Fruit fly (Drosophila melanogaster): Measurements from ENCODE around the gene CG15353.

CG15353 gene

DNA sequence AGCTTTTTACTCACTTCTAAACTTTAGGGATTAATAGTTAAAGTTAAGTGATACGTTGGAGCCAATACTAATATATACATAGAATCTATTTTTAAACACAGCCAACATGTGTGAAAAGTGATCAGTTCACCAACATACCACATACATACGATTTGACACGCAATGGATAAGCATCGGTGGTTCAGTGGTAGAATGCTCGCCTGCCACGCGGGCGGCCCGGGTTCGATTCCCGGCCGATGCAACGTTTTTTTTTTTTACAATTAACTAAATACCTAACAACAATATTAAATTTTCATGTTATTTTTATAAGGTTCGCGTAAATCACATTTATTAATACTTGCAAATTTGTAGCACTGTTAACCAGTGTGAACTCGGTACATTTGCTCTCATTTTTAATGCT is 24.5 kb upstream of the CG15353 start:
- TF ChIP-seq h (optimal IDR thresholded peaks at IDR 0.05) = no peak
- no peak for TF ChIP-seq Myc (optimal IDR thresholded peaks at IDR 0.05)
- TF ChIP-seq ttk (optimal IDR thresholded peaks at IDR 0.05) = no peak
- no peak for TF ChIP-seq insv (optimal IDR thresholded peaks at IDR 0.05)
- no peak for TF ChIP-seq psq (optimal IDR thresholded peaks at IDR 0.05)
- no peak for TF ChIP-seq Sin3A (optimal IDR thresholded peaks at IDR 0.05)

DNA sequence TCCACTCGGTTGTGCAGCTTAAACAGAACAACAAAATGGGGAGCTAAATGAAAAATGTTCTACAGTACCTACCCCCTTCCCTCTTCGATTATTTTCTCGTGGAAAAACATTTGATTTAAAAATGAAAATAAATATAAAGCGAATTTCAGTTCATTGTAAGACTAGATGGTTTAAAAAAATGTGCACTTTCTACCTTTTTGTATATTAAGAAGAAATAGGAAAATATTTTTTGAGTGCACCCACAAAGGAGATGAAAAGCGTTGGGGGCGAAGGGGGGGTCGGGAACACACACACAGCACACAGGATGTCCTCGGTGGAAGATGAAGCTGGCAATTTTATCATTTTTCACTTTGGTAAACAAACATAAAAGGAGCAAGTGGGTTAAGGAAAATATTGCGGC is 15.8 kb upstream of the CG15353 start:
- TF ChIP-seq h (optimal IDR thresholded peaks at IDR 0.05) = no peak
- TF ChIP-seq insv (optimal IDR thresholded peaks at IDR 0.05) = no peak
- no peak for TF ChIP-seq Myc (optimal IDR thresholded peaks at IDR 0.05)
- TF ChIP-seq psq (optimal IDR thresholded peaks at IDR 0.05) = no peak
- no peak for TF ChIP-seq ttk (optimal IDR thresholded peaks at IDR 0.05)
- TF ChIP-seq Sin3A (optimal IDR thresholded peaks at IDR 0.05) = no peak

DNA sequence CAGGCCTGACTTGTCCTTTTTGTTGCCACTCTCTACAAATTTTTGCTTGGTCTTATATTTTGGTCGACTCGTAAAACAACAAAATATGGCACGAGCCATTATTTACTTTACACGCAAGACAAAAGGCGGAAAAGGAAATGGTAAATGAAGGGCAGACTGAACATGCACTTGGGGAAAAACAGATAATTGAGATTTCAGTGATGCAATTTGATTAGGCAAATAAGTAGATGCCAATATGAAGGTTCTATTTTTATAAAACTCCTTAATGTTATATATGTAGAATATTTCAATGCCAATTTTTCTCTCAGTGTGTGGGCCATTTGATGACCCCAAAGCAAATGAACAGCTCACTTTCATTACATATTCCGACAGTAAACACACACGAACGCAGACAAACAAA is 8.2 kb upstream of the CG15353 start:
- TF ChIP-seq psq (optimal IDR thresholded peaks at IDR 0.05) = no peak
- no peak for TF ChIP-seq insv (optimal IDR thresholded peaks at IDR 0.05)
- no peak for TF ChIP-seq Myc (optimal IDR thresholded peaks at IDR 0.05)
- TF ChIP-seq Sin3A (optimal IDR thresholded peaks at IDR 0.05) = no peak
- TF ChIP-seq ttk (optimal IDR thresholded peaks at IDR 0.05) = no peak
- no peak for TF ChIP-seq h (optimal IDR thresholded peaks at IDR 0.05)

DNA sequence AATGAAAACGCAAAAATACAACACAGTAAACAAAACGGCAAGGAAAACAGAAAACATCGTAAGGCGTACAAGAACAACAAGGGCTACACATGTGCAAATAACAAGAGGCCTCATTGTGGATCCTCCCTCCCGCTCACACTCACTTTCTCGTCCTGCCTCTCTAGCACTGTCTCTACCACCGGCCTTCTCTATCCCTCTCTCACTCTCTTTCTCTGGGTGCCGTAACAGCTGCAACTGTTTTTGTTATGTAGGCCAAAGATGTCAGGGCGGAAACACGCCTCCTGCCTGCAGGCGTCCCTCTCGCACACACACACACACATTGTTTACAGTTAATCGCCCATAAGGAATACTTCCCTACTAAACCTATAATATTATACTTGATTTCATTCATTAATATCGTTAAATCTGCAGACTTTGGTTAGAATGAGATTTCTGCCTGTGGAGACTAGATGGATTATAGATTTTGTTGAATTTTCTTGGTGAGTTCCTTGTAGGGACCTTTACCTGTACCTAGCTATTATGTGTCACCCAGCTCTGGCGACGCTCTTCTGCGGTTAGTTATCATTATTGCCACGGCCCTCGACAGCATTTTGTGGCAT is 6.9 kb upstream of the CG15353 start:
- TF ChIP-seq Sin3A (optimal IDR thresholded peaks at IDR 0.05) = no peak
- TF ChIP-seq insv (optimal IDR thresholded peaks at IDR 0.05) = no peak
- TF ChIP-seq psq (optimal IDR thresholded peaks at IDR 0.05) = no peak
- no peak for TF ChIP-seq ttk (optimal IDR thresholded peaks at IDR 0.05)
- no peak for TF ChIP-seq h (optimal IDR thresholded peaks at IDR 0.05)
- no peak for TF ChIP-seq Myc (optimal IDR thresholded peaks at IDR 0.05)

DNA sequence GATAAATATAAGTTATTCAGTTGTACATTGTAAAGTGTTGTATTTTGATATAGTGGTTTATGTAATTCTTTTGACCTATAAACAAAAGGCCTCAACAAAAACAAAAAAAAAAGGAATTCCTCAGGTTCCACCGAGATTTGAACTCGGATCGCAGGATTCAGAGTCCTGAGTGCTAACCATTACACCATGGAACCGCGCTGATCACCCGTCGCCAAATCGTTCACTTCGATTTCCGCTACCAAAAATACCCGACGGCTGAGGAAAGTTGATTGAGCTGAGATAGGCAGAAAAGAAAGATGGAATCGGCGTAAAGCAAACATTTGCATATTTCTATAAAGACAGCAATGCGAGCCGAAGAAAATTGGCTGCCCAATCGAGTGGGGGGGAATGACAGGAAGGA is 6.1 kb upstream of the CG15353 start:
- TF ChIP-seq Myc (optimal IDR thresholded peaks at IDR 0.05) (no peak), insv (optimal IDR thresholded peaks at IDR 0.05) (no peak), Sin3A (optimal IDR thresholded peaks at IDR 0.05) (no peak), h (optimal IDR thresholded peaks at IDR 0.05) (no peak), ttk (optimal IDR thresholded peaks at IDR 0.05) (no peak), psq (optimal IDR thresholded peaks at IDR 0.05) (no peak)

DNA sequence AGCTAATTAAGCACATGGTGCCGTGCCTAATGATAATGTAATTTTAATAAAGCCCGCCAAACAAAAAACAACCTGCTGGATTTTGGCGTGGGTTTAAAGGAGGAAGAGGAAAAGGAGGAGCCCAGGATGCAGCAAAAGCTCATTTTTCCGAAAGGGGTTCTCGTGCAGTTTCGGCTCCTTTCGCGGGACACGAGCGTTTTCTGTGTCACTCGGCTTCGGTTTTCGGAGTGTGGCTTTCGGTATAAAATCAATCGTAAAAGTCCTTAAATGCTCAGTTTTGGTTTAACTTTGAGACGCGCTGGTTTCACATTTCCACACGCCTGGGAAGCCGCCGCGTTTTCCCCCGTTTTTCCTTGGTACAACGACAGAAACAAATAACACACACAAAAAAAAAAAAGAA is 4.4 kb upstream of the CG15353 start:
- no peak for TF ChIP-seq h (optimal IDR thresholded peaks at IDR 0.05)
- TF ChIP-seq psq (optimal IDR thresholded peaks at IDR 0.05) = no peak
- no peak for TF ChIP-seq Myc (optimal IDR thresholded peaks at IDR 0.05)
- no peak for TF ChIP-seq Sin3A (optimal IDR thresholded peaks at IDR 0.05)
- TF ChIP-seq insv (optimal IDR thresholded peaks at IDR 0.05) = no peak
- TF ChIP-seq ttk (optimal IDR thresholded peaks at IDR 0.05) = no peak

DNA sequence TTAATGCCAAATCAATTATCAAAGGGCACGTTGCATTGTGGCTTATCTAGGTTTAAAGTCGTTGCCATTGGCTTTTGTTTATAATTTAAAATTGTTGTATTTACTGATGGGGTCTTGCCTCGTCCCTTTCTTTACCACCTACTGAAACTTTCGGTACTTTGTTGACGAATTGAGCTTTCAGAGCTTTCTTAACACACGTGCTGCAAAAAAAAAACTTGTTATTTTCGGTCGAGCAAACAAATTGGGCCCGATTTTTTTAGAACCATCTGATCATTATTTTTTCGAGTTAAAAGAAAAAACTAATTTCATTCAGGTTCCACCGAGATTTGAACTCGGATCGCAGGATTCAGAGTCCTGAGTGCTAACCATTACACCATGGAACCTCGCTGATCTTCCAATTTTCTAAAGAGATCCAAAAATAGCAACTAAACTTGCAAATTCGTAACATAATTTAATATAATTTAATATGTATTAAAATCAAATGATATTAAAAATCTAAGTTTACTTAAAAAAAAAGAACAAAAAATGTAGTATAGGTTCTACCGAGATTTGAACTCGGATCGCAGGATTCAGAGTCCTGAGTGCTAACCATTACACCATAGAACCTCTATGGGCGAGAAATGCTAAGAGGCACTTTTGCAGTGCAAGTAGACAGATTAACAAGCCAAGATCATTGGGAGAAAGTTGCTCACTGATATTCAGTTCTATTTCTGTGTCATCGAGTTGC is 3.5 kb upstream of the CG15353 start:
- no peak for TF ChIP-seq Myc (optimal IDR thresholded peaks at IDR 0.05)
- TF ChIP-seq ttk (optimal IDR thresholded peaks at IDR 0.05) = no peak
- no peak for TF ChIP-seq insv (optimal IDR thresholded peaks at IDR 0.05)
- no peak for TF ChIP-seq Sin3A (optimal IDR thresholded peaks at IDR 0.05)
- no peak for TF ChIP-seq psq (optimal IDR thresholded peaks at IDR 0.05)
- no peak for TF ChIP-seq h (optimal IDR thresholded peaks at IDR 0.05)

DNA sequence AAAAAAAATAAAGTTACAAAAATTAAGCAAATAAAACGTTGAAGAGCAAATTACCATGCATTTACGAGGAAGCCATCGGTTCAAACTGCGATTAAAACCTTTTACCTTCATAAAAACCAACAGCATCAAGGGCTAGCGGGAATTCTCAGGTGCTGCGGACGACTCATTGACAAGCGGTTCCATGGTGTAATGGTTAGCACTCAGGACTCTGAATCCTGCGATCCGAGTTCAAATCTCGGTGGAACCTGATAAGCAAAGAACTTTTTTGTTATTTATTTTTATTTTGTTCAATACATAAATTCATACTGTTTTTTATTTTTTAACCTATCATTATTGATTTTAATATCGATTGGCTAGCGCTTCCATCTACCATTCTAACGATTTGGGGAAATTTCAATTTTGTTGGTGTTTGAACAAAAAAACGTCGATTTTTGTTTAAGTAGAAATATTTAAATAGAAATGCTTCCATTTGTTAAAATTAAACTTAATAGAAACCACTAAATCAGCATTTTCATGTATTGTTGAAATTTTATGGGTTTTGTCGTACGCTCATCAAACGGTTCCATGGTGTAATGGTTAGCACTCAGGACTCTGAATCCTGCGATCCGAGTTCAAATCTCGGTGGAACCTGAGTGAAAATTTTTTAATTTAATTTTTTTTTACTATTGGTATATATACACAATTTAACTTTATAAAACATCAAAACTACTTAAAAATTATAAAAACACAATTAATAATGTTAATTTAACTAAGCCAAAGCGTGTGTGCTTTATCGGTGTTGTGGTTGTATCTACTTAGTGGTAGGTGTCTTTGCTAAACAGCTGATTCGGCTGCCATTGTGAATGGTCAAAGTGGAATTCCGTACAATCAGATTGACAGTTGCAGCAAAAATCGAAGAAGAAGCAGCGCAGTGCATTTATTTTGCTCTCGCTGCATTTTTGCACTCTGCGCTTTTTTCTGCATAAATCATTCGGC is 2.3 kb upstream of the CG15353 start, which contains the start of gene CG4238:
Gene CG4238 (plus strand): TSS at position 880 of the 975 bp plus-strand sequence.
- TF ChIP-seq ttk (optimal IDR thresholded peaks at IDR 0.05) = no peak
- no peak for TF ChIP-seq insv (optimal IDR thresholded peaks at IDR 0.05)
- TF ChIP-seq psq (optimal IDR thresholded peaks at IDR 0.05) = no peak
- TF ChIP-seq Myc (optimal IDR thresholded peaks at IDR 0.05) = no peak
- TF ChIP-seq h (optimal IDR thresholded peaks at IDR 0.05) = no peak
- no peak for TF ChIP-seq Sin3A (optimal IDR thresholded peaks at IDR 0.05)

DNA sequence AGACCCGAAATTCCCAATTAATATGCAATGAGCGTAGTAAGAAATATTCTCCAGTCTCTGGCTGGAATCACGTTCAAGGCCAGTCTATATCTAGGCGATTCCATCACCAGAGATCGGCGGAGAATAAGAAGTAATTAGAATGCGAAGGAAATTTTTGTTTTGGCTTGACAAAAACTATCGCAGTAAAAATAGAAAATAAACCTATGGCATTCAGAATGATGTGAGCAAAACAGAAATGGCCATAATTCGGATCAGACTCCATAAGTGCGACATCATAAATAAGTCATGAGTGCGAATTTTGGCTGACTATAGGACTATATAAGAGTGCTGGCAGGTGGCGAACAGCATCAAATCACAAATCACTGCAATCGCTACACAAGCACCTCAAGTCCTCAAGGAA is 1.1 kb upstream of the CG15353 start, which contains the start of gene Nplp4:
Gene Nplp4 (plus strand): TSS at position 301 of the 400 bp plus-strand sequence.
- TF ChIP-seq ttk (optimal IDR thresholded peaks at IDR 0.05) (no peak), psq (optimal IDR thresholded peaks at IDR 0.05) (no peak), insv (optimal IDR thresholded peaks at IDR 0.05) (no peak), Sin3A (optimal IDR thresholded peaks at IDR 0.05) (no peak), Myc (optimal IDR thresholded peaks at IDR 0.05) (no peak)

DNA sequence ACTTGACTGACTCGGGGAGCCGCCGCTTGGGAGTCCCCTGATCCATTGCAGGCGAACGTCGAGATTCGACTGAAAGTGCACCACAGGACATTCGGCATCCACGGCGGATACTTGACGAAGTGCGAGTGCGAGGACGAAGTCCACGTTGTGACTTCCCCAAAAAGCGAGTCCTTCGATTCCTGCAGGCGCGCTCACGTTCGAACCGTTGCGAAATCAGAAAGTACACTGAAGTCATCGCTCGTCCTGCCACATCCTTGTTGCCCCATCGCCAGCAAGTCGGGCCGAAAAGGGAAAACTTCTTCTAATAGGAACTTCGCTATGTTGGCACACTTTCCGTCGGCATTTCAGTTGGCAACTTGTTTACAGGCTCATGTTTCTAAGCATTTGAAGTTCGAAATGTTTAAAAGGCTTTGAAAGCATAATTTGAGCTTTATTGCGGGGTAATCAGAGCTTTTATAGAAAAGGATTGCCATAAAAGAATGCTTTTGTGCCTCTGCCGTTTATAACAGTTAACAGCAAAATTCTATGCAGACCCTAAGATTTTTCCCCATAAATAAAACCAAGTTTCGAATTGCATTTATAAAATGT is 817 bp downstream of the CG15353 start, which contains the start of gene CG33543:
Gene CG33543 (minus strand): TSS at position 232 of the 588 bp plus-strand sequence.
- TF ChIP-seq h (optimal IDR thresholded peaks at IDR 0.05) (no peak), psq (optimal IDR thresholded peaks at IDR 0.05) (no peak), insv (optimal IDR thresholded peaks at IDR 0.05) (no peak), Sin3A (optimal IDR thresholded peaks at IDR 0.05) (no peak), ttk (optimal IDR thresholded peaks at IDR 0.05) (no peak), Myc (optimal IDR thresholded peaks at IDR 0.05) (no peak)

DNA sequence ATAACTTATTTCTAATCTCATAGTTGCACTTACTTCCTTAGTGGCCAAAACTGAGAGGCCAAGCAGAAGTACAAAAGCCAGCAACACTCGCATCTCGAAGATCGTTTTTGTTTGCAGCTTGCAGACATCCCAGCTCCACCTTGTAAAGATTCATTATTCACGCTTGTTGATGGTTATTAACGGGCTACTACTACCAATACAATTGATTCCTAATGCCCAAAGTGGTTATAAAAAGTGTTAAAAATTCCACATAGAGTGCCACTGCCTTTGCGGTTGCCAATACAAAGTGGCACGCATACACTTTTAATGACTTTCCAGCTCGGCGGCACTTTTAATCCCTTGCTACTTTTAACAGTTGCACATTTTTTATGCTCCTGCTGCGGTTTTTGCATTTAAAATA is 14.9 kb downstream of the CG15353 start, which contains the start of gene Obp22a:
Gene Obp22a (minus strand): TSS at position 101 of the 400 bp plus-strand sequence.
- TF ChIP-seq Myc (optimal IDR thresholded peaks at IDR 0.05) = no peak
- no peak for TF ChIP-seq ttk (optimal IDR thresholded peaks at IDR 0.05)
- TF ChIP-seq Sin3A (optimal IDR thresholded peaks at IDR 0.05) = no peak
- no peak for TF ChIP-seq insv (optimal IDR thresholded peaks at IDR 0.05)
- TF ChIP-seq h (optimal IDR thresholded peaks at IDR 0.05) = no peak
- no peak for TF ChIP-seq psq (optimal IDR thresholded peaks at IDR 0.05)

All from Kc167 (cell line).